Fruit fly (Drosophila melanogaster) whole organism, pupa: ENCODE results near the gene ecd.

Source experiments
- CG10348 ChIP-seq: fragments of 200-800 bp; sonication (Bioruptor generic); IDR thresholded peaks from 2 replicates; pipeline ENCODE4 v1.3.6; 2022; ENCODE audit warnings: missing biosample characterization, missing genetic modification characterization
- CG12605 ChIP-seq: fragments of 200-800 bp; sonication (Bioruptor generic); IDR thresholded peaks from 2 replicates; pipeline ENCODE4 v1.3.6; 2022; ENCODE audit warnings: missing biosample characterization, missing genetic modification characterization
- CG13204 ChIP-seq: fragments of 200-800 bp; sonication (Bioruptor generic); optimal IDR thresholded peaks from 2 replicates; lab custom pipeline; 2018; ENCODE audit warnings: missing biosample characterization, mild to moderate bottlenecking, missing genetic modification characterization, moderate library complexity
- CG14655 ChIP-seq: fragments of 200-800 bp; sonication (Bioruptor generic); optimal IDR thresholded peaks from 3 replicates; lab custom pipeline; 2017; ENCODE audit warnings: mild to moderate bottlenecking, missing biosample characterization, missing genetic modification reagents, missing genetic modification characterization
- CG15710 ChIP-seq: fragments of 200-800 bp; sonication (Bioruptor generic); optimal IDR thresholded peaks from 2 replicates; lab custom pipeline; 2018; ENCODE audit warnings: missing biosample characterization, mild to moderate bottlenecking, missing genetic modification characterization, moderate library complexity
- CG17806 ChIP-seq: fragments of 200-800 bp; sonication (Bioruptor generic); optimal IDR thresholded peaks from 2 replicates; lab custom pipeline; 2018; ENCODE audit warnings: missing biosample characterization, mild to moderate bottlenecking, missing genetic modification characterization, moderate library complexity
- CG32121 ChIP-seq: fragments of 200-800 bp; sonication (Bioruptor generic); IDR thresholded peaks from 2 replicates; pipeline ENCODE4 v1.3.6; 2022; ENCODE audit warnings: missing biosample characterization, missing genetic modification characterization
- CG34367 ChIP-seq: fragments of 200-800 bp; sonication (Bioruptor generic); optimal IDR thresholded peaks from 2 replicates; lab custom pipeline; 2018; ENCODE audit warnings: missing biosample characterization, mild to moderate bottlenecking, missing genetic modification characterization
- CG4496 ChIP-seq: fragments of 200-800 bp; sonication (Bioruptor generic); IDR thresholded peaks from 3 replicates; pipeline ENCODE4 v1.3.6; 2022; ENCODE audit warnings: missing biosample characterization, missing genetic modification characterization
- CG8159 ChIP-seq: fragments of 200-800 bp; sonication (Bioruptor generic); optimal IDR thresholded peaks from 3 replicates; lab custom pipeline; 2018; ENCODE audit warnings: missing biosample characterization, mild to moderate bottlenecking, missing genetic modification characterization, moderate library complexity
- CG8301 ChIP-seq: fragments of 200-800 bp; sonication (Bioruptor generic); optimal IDR thresholded peaks from 2 replicates; lab custom pipeline; 2018; ENCODE audit warnings: missing biosample characterization, mild to moderate bottlenecking, missing genetic modification characterization
- CG9948 ChIP-seq: fragments of 200-800 bp; sonication (Bioruptor generic); optimal IDR thresholded peaks from 2 replicates; lab custom pipeline; 2018; ENCODE audit warnings: missing biosample characterization, mild to moderate bottlenecking, missing genetic modification characterization, moderate library complexity
- D1 ChIP-seq: fragments of 200-800 bp; sonication (Bioruptor generic); optimal IDR thresholded peaks from 2 replicates; lab custom pipeline; 2018; ENCODE audit warnings: missing biosample characterization, mild to moderate bottlenecking, missing genetic modification characterization, moderate library complexity
- EcR ChIP-seq: fragments of 200-800 bp; sonication (Bioruptor generic); optimal IDR thresholded peaks from 3 replicates; lab custom pipeline; 2019; ENCODE audit warnings: missing biosample characterization, missing genetic modification characterization, mild to moderate bottlenecking, moderate library complexity, missing genetic modification reagents
- Ets98B ChIP-seq: fragments of 200-800 bp; sonication (Bioruptor generic); IDR thresholded peaks from 2 replicates; pipeline ENCODE4 v1.3.6; 2022; ENCODE audit warnings: missing biosample characterization, missing genetic modification characterization
- Pif1A ChIP-seq: fragments of 200-800 bp; sonication (Bioruptor generic); optimal IDR thresholded peaks from 3 replicates; lab custom pipeline; 2016; ENCODE audit warnings: missing biosample characterization, missing genetic modification characterization
- Pif1B ChIP-seq: fragments of 200-800 bp; sonication (Bioruptor generic); optimal IDR thresholded peaks from 3 replicates; lab custom pipeline; 2016; ENCODE audit warnings: missing biosample characterization, missing genetic modification characterization
- Snoo ChIP-seq: fragments of 200-800 bp; sonication (Bioruptor generic); optimal IDR thresholded peaks from 3 replicates; lab custom pipeline; 2017; ENCODE audit warnings: missing biosample characterization, mild to moderate bottlenecking, missing genetic modification characterization, inconsistent platforms
- fd96Ca ChIP-seq: fragments of 200-800 bp; sonication (Bioruptor generic); IDR thresholded peaks from 3 replicates; pipeline ENCODE4 v1.3.6; 2022; ENCODE audit warnings: missing biosample characterization, missing genetic modification characterization
- gl ChIP-seq: fragments of 200-800 bp; sonication (Bioruptor generic); optimal IDR thresholded peaks from 2 replicates; lab custom pipeline; 2018; ENCODE audit warnings: missing biosample characterization, mild to moderate bottlenecking, missing genetic modification characterization
- rn ChIP-seq: fragments of 200-800 bp; sonication (Bioruptor generic); IDR thresholded peaks from 2 replicates; pipeline ENCODE4 v1.3.6; 2022; ENCODE audit warnings: missing biosample characterization, missing genetic modification characterization

ecd gene

dm6 chr3L:2255775-2256174 is 9.9 kb downstream of the ecd start:
- no peak for TF ChIP-seq CG12605 (GFP tag; lab: Robert Waterston, UW)
- peak; percentile 29 for TF ChIP-seq Ets98B (GFP tag; lab: Robert Waterston, UW)
- TF ChIP-seq, all 21 proteins: peak for 1

dm6 chr3L:2253962-2254662 is 11.5 kb downstream of the ecd start:
- TF ChIP-seq gl (tag; lab: Kevin White, UChicago) (no peak), Snoo (tag; lab: Kevin White, UChicago) (no peak), CG4496 (GFP tag; lab: Robert Waterston, UW) (no peak), CG10348 (GFP tag; lab: Robert Waterston, UW) (no peak), D1 (tag; lab: Kevin White, UChicago) (no peak), CG12605 (GFP tag; lab: Robert Waterston, UW) (no peak), fd96Ca (GFP tag; lab: Robert Waterston, UW) (no peak), CG14655 (GFP tag; lab: Kevin White, UChicago) (no peak), CG34367 (tag; lab: Kevin White, UChicago) (no peak), CG32121 (no peak), CG9948 (no peak), CG17806 (tag; lab: Kevin White, UChicago) (no peak), Ets98B (GFP tag; lab: Robert Waterston, UW) (no peak), Pif1A (no peak), EcR (GFP tag; lab: Kevin White, UChicago) (no peak), CG15710 (no peak), CG13204 (GFP tag; lab: Kevin White, UChicago) (no peak), CG8301 (no peak), Pif1B (GFP tag; lab: Kevin White, UChicago) (no peak), rn (GFP tag; lab: Robert Waterston, UW) (no peak)

dm6 chr3L:2248335-2248734 is 17.3 kb downstream of the ecd start, which contains the start of gene CG32305:
TSS of gene CG32305 (plus strand) at chr3L:2248635.
- TF ChIP-seq rn (GFP tag; lab: Robert Waterston, UW) = no peak
- TF ChIP-seq Pif1B (GFP tag; lab: Kevin White, UChicago) = no peak

dm6 chr3L:2243846-2244528 is 21.7 kb downstream of the ecd start, which contains the start of gene CG32301:
TSS of gene CG32301 (plus strand) at chr3L:2244478.
- no peak for TF ChIP-seq Pif1A
- no peak for TF ChIP-seq CG8159 (tag; lab: Kevin White, UChicago)
- no peak for TF ChIP-seq CG4496 (GFP tag; lab: Robert Waterston, UW)
- TF ChIP-seq Snoo (tag; lab: Kevin White, UChicago) = no peak
- TF ChIP-seq CG34367 (tag; lab: Kevin White, UChicago) = no peak
- TF ChIP-seq Ets98B (GFP tag; lab: Robert Waterston, UW) = no peak
- no peak for TF ChIP-seq CG8301
- no peak for TF ChIP-seq CG17806 (tag; lab: Kevin White, UChicago)
- no peak for TF ChIP-seq CG9948
- TF ChIP-seq rn (GFP tag; lab: Robert Waterston, UW) = no peak
- no peak for TF ChIP-seq Pif1B (GFP tag; lab: Kevin White, UChicago)
- no peak for TF ChIP-seq CG14655 (GFP tag; lab: Kevin White, UChicago)
- no peak for TF ChIP-seq EcR (GFP tag; lab: Kevin White, UChicago)
- no peak for TF ChIP-seq CG13204 (GFP tag; lab: Kevin White, UChicago)
- TF ChIP-seq CG32121 = no peak

- TF ChIP-seq Pif1A = no peak
- no peak for TF ChIP-seq CG9948
- no peak for TF ChIP-seq Ets98B (GFP tag; lab: Robert Waterston, UW)
- TF ChIP-seq CG8159 (tag; lab: Kevin White, UChicago) = no peak
- no peak for TF ChIP-seq CG10348 (GFP tag; lab: Robert Waterston, UW)
- no peak for TF ChIP-seq CG34367 (tag; lab: Kevin White, UChicago)
- no peak for TF ChIP-seq CG17806 (tag; lab: Kevin White, UChicago)
- no peak for TF ChIP-seq gl (tag; lab: Kevin White, UChicago)
- no peak for TF ChIP-seq CG4496 (GFP tag; lab: Robert Waterston, UW)
- no peak for TF ChIP-seq CG32121
- TF ChIP-seq Pif1B (GFP tag; lab: Kevin White, UChicago) = no peak
- TF ChIP-seq CG8301 = no peak
- no peak for TF ChIP-seq EcR (GFP tag; lab: Kevin White, UChicago)
- TF ChIP-seq CG15710 = no peak
- no peak for TF ChIP-seq D1 (tag; lab: Kevin White, UChicago)
- TF ChIP-seq Snoo (tag; lab: Kevin White, UChicago) = no peak
- no peak for TF ChIP-seq CG13204 (GFP tag; lab: Kevin White, UChicago)
Observed at dm6 chr3L:2237543-2238233, 28.0 kb downstream of the ecd start, which contains the start of gene ACXD. TSS of gene ACXD (plus strand) at chr3L:2237608.
